Worm (Caenorhabditis elegans) whole organism, mixed stage, embryonic: ENCODE measurements around the gene rpl-25.1.

Experiments used
- lin-13 ChIP-seq: fragments of 150-350 bp; optimal IDR thresholded peaks from 2 replicates; lab custom pipeline; 2014; ENCODE audit warnings: missing biosample characterization, missing genetic modification characterization
- lsy-2 ChIP-seq: fragments of 150-350 bp; optimal IDR thresholded peaks from 2 replicates; lab custom pipeline; 2014; ENCODE audit warnings: missing biosample characterization, missing genetic modification characterization
- mep-1 ChIP-seq: fragments of 150-350 bp; optimal IDR thresholded peaks from 2 replicates; lab custom pipeline; 2017; ENCODE audit warnings: missing biosample characterization, missing genetic modification reagents, missing genetic modification characterization, inconsistent platforms
- nhr-12 ChIP-seq: fragments of 150-350 bp; optimal IDR thresholded peaks from 2 replicates; lab custom pipeline; 2014; ENCODE audit warnings: missing biosample characterization, missing genetic modification characterization
- nhr-28 ChIP-seq: fragments of 150-350 bp; optimal IDR thresholded peaks from 2 replicates; lab custom pipeline; 2014; ENCODE audit warnings: missing biosample characterization, missing genetic modification characterization
- snpc-4 ChIP-seq: fragments of 150-350 bp; optimal IDR thresholded peaks from 2 replicates; lab custom pipeline; 2014; ENCODE audit warnings: missing biosample characterization, missing genetic modification characterization
- sptf-1 ChIP-seq: sonication (generic microtip); optimal IDR thresholded peaks from 2 replicates; lab custom pipeline; 2017; ENCODE audit warnings: mild to moderate bottlenecking, missing genetic modification characterization, moderate library complexity, missing compliant biosample characterization
- unc-39 ChIP-seq: fragments of 150-350 bp; optimal IDR thresholded peaks from 2 replicates; lab custom pipeline; 2014; ENCODE audit warnings: missing biosample characterization, missing genetic modification characterization
- unc-62 ChIP-seq: fragments of 150-350 bp; optimal IDR thresholded peaks from 2 replicates; lab custom pipeline; 2014; ENCODE audit warnings: missing biosample characterization, missing genetic modification reagents, missing genetic modification characterization

ce11 chrX:4685579-4685978 is 29.4 kb upstream of the rpl-25.1 start:
- no peak for TF ChIP-seq nhr-12 (tag; lab: Kevin White, UChicago)
- no peak for TF ChIP-seq sptf-1 (tag; lab: Kevin White, UChicago)
- no peak for TF ChIP-seq unc-39 (tag; lab: Kevin White, UChicago)
- TF ChIP-seq lin-13 (tag; lab: Kevin White, UChicago) = no peak
- no peak for TF ChIP-seq nhr-28
- no peak for TF ChIP-seq unc-62 (GFP tag; lab: Kevin White, UChicago)
- TF ChIP-seq lsy-2 (tag; lab: Kevin White, UChicago) = no peak
- no peak for TF ChIP-seq snpc-4 (tag; lab: Kevin White, UChicago)
- TF ChIP-seq mep-1 (tag; lab: Kevin White, UChicago) = no peak
